Worm (Caenorhabditis elegans) whole organism, L4/young adult: Measurements from ENCODE around the gene col-19.

Experiments used
- dao-5 ChIP-seq: sonication (generic microtip); optimal IDR thresholded peaks from 2 replicates; lab custom pipeline; 2016; ENCODE audit warnings: missing genotype, missing genetic modification characterization, moderate library complexity, missing compliant biosample characterization
- him-1 ChIP-seq: sonication (generic microtip); optimal IDR thresholded peaks from 2 replicates; lab custom pipeline; 2016; ENCODE audit warnings: missing genotype, missing genetic modification reagents, missing genetic modification characterization, missing compliant biosample characterization

ce11 chrX:410073-410572 is 11.4 kb upstream of the col-19 start:
- TF ChIP-seq dao-5 (peak; percentile 79), him-1 (tag; lab: Kevin White, UChicago) (peak; percentile 92)
